Worm (Caenorhabditis elegans) whole organism, L4/young adult: ENCODE data around the gene Y38H6C.24.

ENCODE experiments used
- dao-5 ChIP-seq: sonication (generic microtip); optimal IDR thresholded peaks from 2 replicates; lab custom pipeline; 2016; ENCODE audit warnings: missing genotype, missing genetic modification characterization, moderate library complexity, missing compliant biosample characterization
- him-1 ChIP-seq: sonication (generic microtip); optimal IDR thresholded peaks from 2 replicates; lab custom pipeline; 2016; ENCODE audit warnings: missing genotype, missing genetic modification reagents, missing genetic modification characterization, missing compliant biosample characterization

ce11 chrV:20551096-20551495 lies 24.9 kb downstream of the Y38H6C.24 start, which contains the start of gene Y38H6C.20:
- no peak for TF ChIP-seq him-1
- no peak for TF ChIP-seq dao-5 (tag; lab: Kevin White, UChicago)
